Fruit fly (Drosophila melanogaster) whole organism, prepupa: ENCODE results near the gene CG43219.

Experiments used
- Blimp-1 ChIP-seq: fragments of 200-800 bp; sonication (Bioruptor generic); optimal IDR thresholded peaks from 3 replicates; lab custom pipeline; 2017; ENCODE audit warnings: missing biosample characterization, missing genetic modification characterization, mild to moderate bottlenecking, moderate library complexity, missing genetic modification reagents
- CG3919 ChIP-seq: fragments of 200-800 bp; sonication (Bioruptor generic); optimal IDR thresholded peaks from 3 replicates; lab custom pipeline; 2016; ENCODE audit warnings: missing biosample characterization, missing genetic modification characterization
- Eip93F ChIP-seq: fragments of 200-800 bp; sonication (Bioruptor generic); optimal IDR thresholded peaks from 2 replicates; lab custom pipeline; 2016; ENCODE audit warnings: missing biosample characterization, mild to moderate bottlenecking, missing genetic modification characterization
- Hr39 ChIP-seq: fragments of 200-800 bp; sonication (Bioruptor generic); optimal IDR thresholded peaks from 2 replicates; lab custom pipeline; 2016; ENCODE audit warnings: missing biosample characterization, missing genetic modification characterization
- Lpt ChIP-seq: fragments of 200-800 bp; sonication (Bioruptor generic); optimal IDR thresholded peaks from 3 replicates; lab custom pipeline; 2016; ENCODE audit warnings: missing biosample characterization, missing genetic modification characterization
- Sox15 ChIP-seq: fragments of 200-800 bp; sonication (Bioruptor generic); optimal IDR thresholded peaks from 3 replicates; lab custom pipeline; 2016; ENCODE audit warnings: missing biosample characterization, missing genetic modification characterization
- eg ChIP-seq: fragments of 200-800 bp; sonication (Bioruptor generic); IDR thresholded peaks from 3 replicates; pipeline ENCODE4 v1.3.6; 2022; ENCODE audit warnings: missing biosample characterization, missing genetic modification characterization
- topi ChIP-seq: fragments of 200-800 bp; sonication (Bioruptor generic); optimal IDR thresholded peaks from 3 replicates; lab custom pipeline; 2016; ENCODE audit warnings: missing biosample characterization, missing genetic modification characterization

dm6 chr3L:21216697-21217291 lies 3.4 kb upstream of the CG43219 start, which contains the start of the genes Trmt112 and Ilk:
- no peak for TF ChIP-seq Blimp-1 (GFP tag; lab: Kevin White, UChicago)
- TF ChIP-seq Sox15 = no peak
- no peak for TF ChIP-seq CG3919 (GFP tag; lab: Kevin White, UChicago)
- no peak for TF ChIP-seq Hr39
- TF ChIP-seq Eip93F (GFP tag; lab: Kevin White, UChicago) = no peak
- no peak for TF ChIP-seq eg
- no peak for TF ChIP-seq topi (GFP tag; lab: Kevin White, UChicago)
- TF ChIP-seq Lpt (GFP tag; lab: Kevin White, UChicago) = no peak
